Fruit fly (Drosophila melanogaster): Measurements from ENCODE around the gene Claspin.

The Claspin gene

dm6 chr3L:4336588-4336987, 23.3 kb downstream of the Claspin start (continued):
- TF ChIP-seq eg (GFP tag; IDR thresholded peaks at IDR 0.05) = peak; percentile 73
- no peak for TF ChIP-seq Smox (GFP tag; optimal IDR thresholded peaks at IDR 0.05)
- peak; percentile 74 for TF ChIP-seq CG6808 (GFP tag; optimal IDR thresholded peaks at IDR 0.05)
- TF ChIP-seq CG10669 (GFP tag; optimal IDR thresholded peaks at IDR 0.05) = peak; percentile 51
- peak; percentile 47; the same call in 2 of the 3 replicates for TF ChIP-seq CG6163 (GFP tag; IDR thresholded peaks at IDR 0.05)
- peak; percentile 28 for TF ChIP-seq CG11762 (GFP tag; optimal IDR thresholded peaks at IDR 0.05; ENCODE audit: insufficient read depth)
- TF ChIP-seq dsx (GFP tag; optimal IDR thresholded peaks at IDR 0.05; ENCODE audit: poor library complexity, severe bottlenecking) = no peak
- TF ChIP-seq Hr4 (GFP tag; optimal IDR thresholded peaks at IDR 0.05) = peak; percentile 10
- no peak for TF ChIP-seq Eip93F (GFP tag; optimal IDR thresholded peaks at IDR 0.05)
- no peak for TF ChIP-seq fd59A (GFP tag; optimal IDR thresholded peaks at IDR 0.05)
- peak; percentile 39 for TF ChIP-seq CG3032 (tag; optimal IDR thresholded peaks at IDR 0.05)

- TF ChIP-seq Eip78C (GFP tag) (peak; percentile 45), spab (GFP tag; optimal IDR thresholded peaks at IDR 0.05) (no peak), CG11294 (GFP tag; IDR thresholded peaks at IDR 0.05) (no peak), eg (GFP tag; IDR thresholded peaks at IDR 0.05) (peak; percentile 65), CG6808 (GFP tag; optimal IDR thresholded peaks at IDR 0.05) (no peak), Hr4 (GFP tag; optimal IDR thresholded peaks at IDR 0.05) (peak; percentile 20), CG6276 (GFP tag; optimal IDR thresholded peaks at IDR 0.05) (peak; percentile 16), fd85E (GFP tag; optimal IDR thresholded peaks at IDR 0.05) (no peak), CG8119 (GFP tag; IDR thresholded peaks at IDR 0.05) (0 out of 3 replicates have a peak, but pooled peaks have one; percentile 27), CG11762 (GFP tag; optimal IDR thresholded peaks at IDR 0.05; ENCODE audit: insufficient read depth) (no peak), Hr39 (GFP tag; optimal IDR thresholded peaks at IDR 0.05) (no peak), CG8319 (GFP tag; optimal IDR thresholded peaks at IDR 0.05) (no peak), Smox (GFP tag; optimal IDR thresholded peaks at IDR 0.05) (no peak), salr (GFP tag; optimal IDR thresholded peaks at IDR 0.05) (no peak)
Observed at dm6 chr3L:4339525-4339924, 26.2 kb downstream of the Claspin start.

- TF ChIP-seq Smox (GFP tag; optimal IDR thresholded peaks at IDR 0.05) = no peak
- TF ChIP-seq CG11762 (GFP tag; optimal IDR thresholded peaks at IDR 0.05; ENCODE audit: insufficient read depth) = no peak
- peak; percentile 91 for TF ChIP-seq svp (GFP tag)
- TF ChIP-seq achi (GFP tag; optimal IDR thresholded peaks at IDR 0.05) = no peak
- no peak for TF ChIP-seq Ets96B (tag; optimal IDR thresholded peaks at IDR 0.05)
- TF ChIP-seq CG6854 (GFP tag; optimal IDR thresholded peaks at IDR 0.05) = no peak
- TF ChIP-seq CG34406 (GFP tag; optimal IDR thresholded peaks at IDR 0.05) = no peak
- TF ChIP-seq Eip78C (GFP tag) = peak; percentile 8
- TF ChIP-seq cyc (GFP tag; optimal IDR thresholded peaks at IDR 0.05) = no peak
- TF ChIP-seq esn (GFP tag; optimal IDR thresholded peaks at IDR 0.05) = no peak
- no peak for TF ChIP-seq CG10631 (GFP tag; optimal IDR thresholded peaks at IDR 0.05)
- TF ChIP-seq CG3919 (GFP tag; optimal IDR thresholded peaks at IDR 0.05) = no peak
- TF ChIP-seq Lpt (GFP tag; optimal IDR thresholded peaks at IDR 0.05) = no peak
- TF ChIP-seq pdm3 (GFP tag; optimal IDR thresholded peaks at IDR 0.05) = no peak
- no peak for TF ChIP-seq lz (GFP tag; optimal IDR thresholded peaks at IDR 0.05)
- no peak for TF ChIP-seq OdsH (GFP tag; optimal IDR thresholded peaks at IDR 0.05)
- TF ChIP-seq Blimp-1 (GFP tag; optimal IDR thresholded peaks at IDR 0.05) = no peak
- TF ChIP-seq Sox14 (GFP tag; optimal IDR thresholded peaks at IDR 0.05) = no peak
Observed at dm6 chr3L:4340227-4340626, 26.9 kb downstream of the Claspin start.

dm6 chr3L:4341078-4341477, 27.8 kb downstream of the Claspin start:
- TF ChIP-seq achi (GFP tag; optimal IDR thresholded peaks at IDR 0.05) = no peak
- TF ChIP-seq svp (GFP tag) = peak; percentile 82
- peak; percentile 59 for TF ChIP-seq dsx (GFP tag; optimal IDR thresholded peaks at IDR 0.05; ENCODE audit: poor library complexity, severe bottlenecking)

Measured in whole organism, prepupa.